Fruit fly (Drosophila melanogaster): Measurements from ENCODE around the gene CG15317.

CG15317 gene

DNA sequence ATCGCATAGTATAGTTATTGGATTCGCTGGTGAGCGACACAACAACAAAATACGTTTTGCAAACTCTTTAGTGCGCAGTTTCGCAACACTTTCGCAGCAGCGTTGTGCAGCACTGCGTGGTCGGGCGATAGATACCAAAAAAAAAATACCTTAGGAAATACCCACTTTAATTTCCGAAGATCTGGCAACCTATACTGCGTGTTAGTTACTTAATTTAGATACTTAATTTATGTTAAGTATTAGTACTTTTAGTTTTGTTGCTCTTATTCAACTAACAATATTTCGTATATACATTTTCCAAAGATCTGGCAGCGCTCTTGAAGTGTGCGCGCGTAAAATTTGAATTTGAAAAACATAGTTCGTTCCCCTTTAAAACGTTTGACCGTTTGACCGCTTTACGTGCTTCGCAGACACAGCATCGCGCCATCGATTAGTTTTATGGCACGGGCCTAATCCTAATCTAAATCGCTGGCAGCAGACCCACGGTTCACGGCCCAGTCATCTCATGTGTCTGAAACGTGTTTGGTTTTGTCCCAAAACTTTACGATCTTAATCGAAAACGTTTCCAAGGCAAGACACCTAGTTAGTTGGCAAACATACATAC is 23.7 kb upstream of the CG15317 start, which contains the start of gene LPCAT (continued):
- TF ChIP-seq nmo (GFP tag; optimal IDR thresholded peaks at IDR 0.05) = peak; percentile 83
- TF ChIP-seq ap (GFP tag; IDR thresholded peaks at IDR 0.05) = peak; percentile 65
- TF ChIP-seq CG4424 (GFP tag; optimal IDR thresholded peaks at IDR 0.05) = peak; percentile 62
- TF ChIP-seq bab2 (GFP tag; optimal IDR thresholded peaks at IDR 0.05) = peak; percentile 80
- TF ChIP-seq CG6175 (GFP tag; IDR thresholded peaks at IDR 0.05) = peak; percentile 54; the same call in 1 of the 3 replicates
- TF ChIP-seq CG3838 (GFP tag; optimal IDR thresholded peaks at IDR 0.05) = no peak
- TF ChIP-seq CG7745 (tag; optimal IDR thresholded peaks at IDR 0.05) = peak; percentile 16
- peak; percentile 85; the same call in 2 of the 3 replicates for TF ChIP-seq zfh1 (GFP tag; IDR thresholded peaks at IDR 0.05)
- TF ChIP-seq Hsf (GFP tag; optimal IDR thresholded peaks at IDR 0.05) = peak; percentile 78
- no peak for TF ChIP-seq Neu2 (GFP tag; optimal IDR thresholded peaks at IDR 0.05; ENCODE audit: borderline replicate concordance)
- TF ChIP-seq Max (GFP tag; optimal IDR thresholded peaks at IDR 0.05) = peak; percentile 87
- TF ChIP-seq CG10462 (GFP tag; optimal IDR thresholded peaks at IDR 0.05) = peak; percentile 35
- TF ChIP-seq pros (GFP tag; optimal IDR thresholded peaks at IDR 0.05) = peak; percentile 65
- peak; percentile 63; the same call in 1 of the 3 replicates for TF ChIP-seq CG17361 (GFP tag; IDR thresholded peaks at IDR 0.05)
- no peak for TF ChIP-seq cad (GFP tag; optimal IDR thresholded peaks at IDR 0.05)
- TF ChIP-seq Dek (tag; optimal IDR thresholded peaks at IDR 0.05) = no peak
- TF ChIP-seq Lpt (GFP tag; optimal IDR thresholded peaks at IDR 0.05) = no peak
- TF ChIP-seq CG16863 (GFP tag; optimal IDR thresholded peaks at IDR 0.05) = peak; percentile 52
- no peak for TF ChIP-seq CG12071 (GFP tag; optimal IDR thresholded peaks at IDR 0.05)
- TF ChIP-seq bbx (GFP tag; IDR thresholded peaks at IDR 0.05; ENCODE audit: partially characterized antibody) = peak; percentile 58
- TF ChIP-seq CG15601 (tag; optimal IDR thresholded peaks at IDR 0.05) = peak; percentile 40
- peak; percentile 40; the same call in 2 of the 3 replicates for TF ChIP-seq B-H1 (GFP tag; IDR thresholded peaks at IDR 0.05)
- TF ChIP-seq CG12391 (tag; optimal IDR thresholded peaks at IDR 0.05) = peak; percentile 75
- TF ChIP-seq sob (GFP tag; IDR thresholded peaks at IDR 0.05) = peak; percentile 85
- TF ChIP-seq cato (GFP tag; optimal IDR thresholded peaks at IDR 0.05; ENCODE audit: borderline replicate concordance) = peak; percentile 47
- TF ChIP-seq CG1233 (GFP tag; optimal IDR thresholded peaks at IDR 0.05) = no peak
- peak; percentile 48 for TF ChIP-seq crc (GFP tag; optimal IDR thresholded peaks at IDR 0.05)
- no peak for TF ChIP-seq Trl (optimal IDR thresholded peaks at IDR 0.05)
- peak; percentile 87 for TF ChIP-seq Trl (GFP tag; optimal IDR thresholded peaks at IDR 0.05)
- TF ChIP-seq seq (GFP tag; IDR thresholded peaks at IDR 0.05) = peak; percentile 54; the same call in 1 of the 2 replicates
- TF ChIP-seq Dp (GFP tag; optimal IDR thresholded peaks at IDR 0.05) = peak; percentile 86
- TF ChIP-seq crol (GFP tag; IDR thresholded peaks at IDR 0.05) = no peak
- TF ChIP-seq CG4730 (GFP tag; IDR thresholded peaks at IDR 0.05) = peak; percentile 50
- TF ChIP-seq inv (GFP tag; IDR thresholded peaks at IDR 0.05; ENCODE audit: partially characterized antibody) = peak; percentile 74
- peak; percentile 55 for TF ChIP-seq Drgx (GFP tag; IDR thresholded peaks at IDR 0.05)
- TF ChIP-seq CG16779 (GFP tag; IDR thresholded peaks at IDR 0.05) = peak; percentile 64; the same call in 1 of the 2 replicates
- TF ChIP-seq wdn (GFP tag; IDR thresholded peaks at IDR 0.05) = peak; percentile 74
- peak; percentile 54 for TF ChIP-seq trh (GFP tag; optimal IDR thresholded peaks at IDR 0.05)
- TF ChIP-seq peb (GFP tag; IDR thresholded peaks at IDR 0.05) = peak; percentile 62; the same call in 1 of the 2 replicates
- peak; percentile 96 for TF ChIP-seq CG10267 (tag; optimal IDR thresholded peaks at IDR 0.05)
- peak; percentile 80 for TF ChIP-seq CG32532 (GFP tag; IDR thresholded peaks at IDR 0.05)
- no peak for TF ChIP-seq CG10431 (GFP tag; optimal IDR thresholded peaks at IDR 0.05)
- TF ChIP-seq CG30431 (GFP tag; optimal IDR thresholded peaks at IDR 0.05) = peak; percentile 37
- peak; percentile 77 for TF ChIP-seq CG10209 (GFP tag; optimal IDR thresholded peaks at IDR 0.05)
- peak; percentile 94 for TF ChIP-seq sens (GFP tag)
- peak; percentile 25 for TF ChIP-seq CG18262 (tag; optimal IDR thresholded peaks at IDR 0.05)
- peak; percentile 85 for TF ChIP-seq Camta (GFP tag; optimal IDR thresholded peaks at IDR 0.05)
- TF ChIP-seq Pdp1 (GFP tag; optimal IDR thresholded peaks at IDR 0.05) = peak; percentile 76 to 89
- TF ChIP-seq pum (GFP tag; optimal IDR thresholded peaks at IDR 0.05) = peak; percentile 83
- peak; percentile 77 for TF ChIP-seq CG2678 (tag; optimal IDR thresholded peaks at IDR 0.05)
- TF ChIP-seq wek (GFP tag; optimal IDR thresholded peaks at IDR 0.05) = no peak

Measured in whole organism, embryonic.